Fruit fly (Drosophila melanogaster) whole organism, embryonic: ENCODE data around the gene CG13384.

Source experiments
- CG16863 ChIP-seq: fragments of 200-800 bp; sonication (Bioruptor generic); optimal IDR thresholded peaks from 3 replicates; lab custom pipeline; 2016; ENCODE audit warnings: missing biosample characterization, missing genetic modification characterization
- HHEX ChIP-seq: fragments of 200-800 bp; sonication (Bioruptor generic); optimal IDR thresholded peaks from 3 replicates; lab custom pipeline; 2017; ENCODE audit warnings: missing biosample characterization, mild to moderate bottlenecking, missing genetic modification characterization, missing genetic modification reagents
- Hr51 ChIP-seq, 2 experiments: fragments of 200-800 bp; sonication (Bioruptor generic); optimal IDR thresholded peaks; 2 replicates in 1 of 2; 3 replicates in 1 of 2; lab custom pipeline; 2016 to 2018; ENCODE audit warnings: missing biosample characterization in 2 of 2, missing genetic modification characterization in 2 of 2, mild to moderate bottlenecking in 1 of 2, moderate library complexity in 1 of 2
- Rfx ChIP-seq: fragments of 200-800 bp; sonication (Bioruptor generic); IDR thresholded peaks from 2 replicates; pipeline ENCODE4 v1.3.6; 2022; ENCODE audit warnings: missing biosample characterization, missing genetic modification characterization
- stwl ChIP-seq: fragments of 200-800 bp; sonication (Bioruptor generic); optimal IDR thresholded peaks from 3 replicates; lab custom pipeline; 2018; ENCODE audit warnings: missing biosample characterization, mild to moderate bottlenecking, missing genetic modification characterization, moderate library complexity
- sug ChIP-seq: fragments of 200-800 bp; optimal IDR thresholded peaks from 2 replicates; lab custom pipeline; 2019; ENCODE audit warnings: missing biosample characterization, mild to moderate bottlenecking, missing genetic modification characterization, moderate library complexity

dm6 chr2L:8392298-8392697 lies 8.0 kb downstream of the CG13384 start, which contains the start of gene CG42820:
- no peak for TF ChIP-seq sug
- no peak for TF ChIP-seq Rfx
- TF ChIP-seq CG16863 (GFP tag; lab: Kevin White, UChicago), result no peak
- TF ChIP-seq HHEX (GFP tag; lab: Kevin White, UChicago), result no peak
- TF ChIP-seq Hr51 (GFP tag; optimal IDR thresholded peaks at IDR 0.05; lab: Kevin White, UChicago), result no peak
- no peak for TF ChIP-seq stwl (tag; lab: Kevin White, UChicago)
